Fruit fly (Drosophila melanogaster): Measurements from ENCODE around the gene mkg-p.

DNA sequence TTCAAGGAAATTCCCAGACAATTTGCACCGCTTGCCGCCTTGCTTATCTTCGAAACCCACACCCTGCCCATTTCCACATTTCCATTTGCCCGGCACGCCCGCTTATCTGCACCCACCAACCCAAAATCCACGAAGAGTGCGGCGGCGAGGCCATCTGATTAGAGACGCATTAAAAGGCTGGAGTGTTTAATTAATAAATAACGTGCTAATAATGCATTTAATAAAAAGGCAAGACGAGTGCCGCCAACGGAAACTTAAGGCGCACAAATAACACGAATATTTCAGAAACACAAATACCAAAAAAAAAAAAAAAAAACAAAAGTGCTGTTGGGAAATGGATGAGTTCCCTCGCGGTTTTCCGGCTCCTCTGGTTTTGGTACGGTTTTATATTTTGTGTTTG lies 47.9 kb upstream of the mkg-p start:
- TF ChIP-seq CTCF (optimal IDR thresholded peaks at IDR 0.05) (no peak), CG8478 (optimal IDR thresholded peaks at IDR 0.05) (no peak)
